Fruit fly (Drosophila melanogaster) whole organism, wandering third instar larva: ENCODE measurements around the gene CG6621.

Experiments used
- CG9705 ChIP-seq: fragments of 200-800 bp; sonication (Bioruptor generic); optimal IDR thresholded peaks from 2 replicates; lab custom pipeline; 2018; ENCODE audit warnings: missing biosample characterization, mild to moderate bottlenecking, missing genetic modification characterization
- Hr83 ChIP-seq: fragments of 200-300 bp; sonication (Bioruptor generic); optimal IDR thresholded peaks from 2 replicates; lab custom pipeline; 2016; ENCODE audit warnings: missing biosample characterization, mild to moderate bottlenecking, missing genetic modification characterization, moderate library complexity; ENCODE audit not compliant: poor library complexity, severe bottlenecking
- Jra ChIP-seq: sonication (Bioruptor generic); optimal IDR thresholded peaks from 2 replicates; lab custom pipeline; 2016; ENCODE audit warnings: missing biosample characterization, missing genetic modification characterization
- Myc ChIP-seq: fragments of >200 bp; optimal IDR thresholded peaks from 2 replicates; lab custom pipeline; 2017
- br ChIP-seq: fragments of 200-800 bp; sonication (Bioruptor generic); optimal IDR thresholded peaks from 2 replicates; lab custom pipeline; 2016; ENCODE audit warnings: missing biosample characterization, missing genetic modification characterization
- dl ChIP-seq, 2 experiments: fragments of 175-275, 200-275 bp in 1 of 2; fragments of 200-275 bp in 1 of 2; sonication (Bioruptor generic); optimal IDR thresholded peaks; lab custom pipeline; 2018; ENCODE audit warnings: mild to moderate bottlenecking in 2 of 2, missing biosample characterization in 2 of 2, missing genetic modification characterization in 2 of 2, moderate library complexity in 2 of 2; ENCODE audit not compliant: partially characterized antibody in 2 of 2, insufficient read depth in 1 of 2
- lola ChIP-seq: fragments of >200 bp; optimal IDR thresholded peaks from 2 replicates; lab custom pipeline; 2017; ENCODE audit warnings: missing biosample characterization, missing genetic modification characterization
- psq ChIP-seq: fragments of 200-800 bp; sonication (Bioruptor generic); optimal IDR thresholded peaks from 3 replicates; lab custom pipeline; 2017; ENCODE audit warnings: missing biosample characterization, mild to moderate bottlenecking, missing genetic modification characterization, moderate library complexity
- usp ChIP-seq: fragments of >200 bp; optimal IDR thresholded peaks from 2 replicates; lab custom pipeline; 2017; ENCODE audit warnings: missing biosample characterization, missing genetic modification characterization

DNA sequence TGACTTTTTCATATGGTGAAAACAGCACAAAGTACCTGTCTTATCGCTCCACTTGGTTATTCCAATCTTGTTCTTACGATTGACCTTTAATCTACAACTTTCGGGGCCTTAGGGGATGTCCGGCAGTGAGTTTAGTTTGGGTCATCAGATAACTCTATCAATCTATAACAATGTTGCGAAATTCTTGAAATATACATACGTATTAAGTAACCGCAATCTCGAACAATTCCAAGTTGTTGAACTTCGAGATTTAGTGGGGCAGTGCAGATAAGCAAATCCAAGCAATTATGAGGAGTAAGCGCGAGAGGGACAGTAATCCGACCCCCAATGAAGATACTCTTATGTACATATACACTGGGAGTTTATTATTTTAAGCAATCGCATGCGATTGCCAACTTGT lies 22.8 kb downstream of the CG6621 start:
- TF ChIP-seq psq (GFP tag; lab: Kevin White, UChicago) (no peak), dl (GFP tag; optimal IDR thresholded peaks at IDR 0.05; lab: Kevin White, UChicago; ENCODE audit: insufficient read depth in 1 of 2, partially characterized antibody in 2 of 2) (no peak), br (no peak), Jra (GFP tag; lab: Kevin White, UChicago) (no peak), usp (GFP tag; lab: Kevin White, UChicago) (no peak), lola (GFP tag; lab: Kevin White, UChicago) (no peak), Myc (lab: Kevin White, UChicago) (no peak), CG9705 (GFP tag; lab: Kevin White, UChicago) (no peak), Hr83 (GFP tag; lab: Kevin White, UChicago) (no peak)
